Worm (Caenorhabditis elegans): ENCODE results near the gene Y48C3A.5.

DNA sequence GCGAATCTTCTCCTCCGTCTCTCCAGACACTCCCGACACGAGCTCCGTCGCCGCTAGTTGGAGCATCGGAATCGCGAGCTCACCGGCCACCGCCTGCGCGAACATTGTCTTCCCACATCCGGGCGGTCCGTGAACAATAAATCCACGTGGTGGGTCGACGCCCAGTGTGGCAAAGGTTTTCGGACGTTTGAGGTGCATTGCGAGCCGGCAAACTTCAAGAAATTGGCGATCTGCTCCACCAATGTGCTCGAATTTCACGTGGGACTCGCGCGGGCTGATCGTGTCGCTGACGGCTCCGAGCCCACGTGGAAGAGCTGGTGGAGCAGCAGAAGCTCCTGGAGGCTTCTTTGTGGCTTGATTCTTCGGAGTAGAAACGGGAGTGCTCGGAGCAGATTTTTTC, 45.8 kb downstream of the Y48C3A.5 start:
- TF ChIP-seq ceh-82 (tag; optimal IDR thresholded peaks at IDR 0.05) (no peak), nhr-25 (tag; optimal IDR thresholded peaks at IDR 0.05) (no peak), C34F6.9 (tag; optimal IDR thresholded peaks at IDR 0.05) (no peak), skn-1 (tag; optimal IDR thresholded peaks at IDR 0.05) (no peak), lin-13 (GFP tag; optimal IDR thresholded peaks at IDR 0.05) (no peak), fos-1 (tag; optimal IDR thresholded peaks at IDR 0.05) (no peak), ama-1 (optimal IDR thresholded peaks at IDR 0.05) (no peak)

All from whole organism, L2 larva.